Fruit fly (Drosophila melanogaster) whole organism, pupa: ENCODE results near the gene js.

ENCODE experiments used
- CG12605 ChIP-seq: fragments of 200-800 bp; sonication (Bioruptor generic); IDR thresholded peaks from 2 replicates; pipeline ENCODE4 v1.3.6; 2022; ENCODE audit warnings: missing biosample characterization, missing genetic modification characterization
- CG15710 ChIP-seq: fragments of 200-800 bp; sonication (Bioruptor generic); optimal IDR thresholded peaks from 2 replicates; lab custom pipeline; 2018; ENCODE audit warnings: missing biosample characterization, mild to moderate bottlenecking, missing genetic modification characterization, moderate library complexity
- CG34367 ChIP-seq: fragments of 200-800 bp; sonication (Bioruptor generic); optimal IDR thresholded peaks from 2 replicates; lab custom pipeline; 2018; ENCODE audit warnings: missing biosample characterization, mild to moderate bottlenecking, missing genetic modification characterization
- D1 ChIP-seq: fragments of 200-800 bp; sonication (Bioruptor generic); optimal IDR thresholded peaks from 2 replicates; lab custom pipeline; 2018; ENCODE audit warnings: missing biosample characterization, mild to moderate bottlenecking, missing genetic modification characterization, moderate library complexity
- EcR ChIP-seq: fragments of 200-800 bp; sonication (Bioruptor generic); optimal IDR thresholded peaks from 3 replicates; lab custom pipeline; 2019; ENCODE audit warnings: missing biosample characterization, missing genetic modification characterization, mild to moderate bottlenecking, moderate library complexity, missing genetic modification reagents
- Pif1B ChIP-seq: fragments of 200-800 bp; sonication (Bioruptor generic); optimal IDR thresholded peaks from 3 replicates; lab custom pipeline; 2016; ENCODE audit warnings: missing biosample characterization, missing genetic modification characterization

DNA sequence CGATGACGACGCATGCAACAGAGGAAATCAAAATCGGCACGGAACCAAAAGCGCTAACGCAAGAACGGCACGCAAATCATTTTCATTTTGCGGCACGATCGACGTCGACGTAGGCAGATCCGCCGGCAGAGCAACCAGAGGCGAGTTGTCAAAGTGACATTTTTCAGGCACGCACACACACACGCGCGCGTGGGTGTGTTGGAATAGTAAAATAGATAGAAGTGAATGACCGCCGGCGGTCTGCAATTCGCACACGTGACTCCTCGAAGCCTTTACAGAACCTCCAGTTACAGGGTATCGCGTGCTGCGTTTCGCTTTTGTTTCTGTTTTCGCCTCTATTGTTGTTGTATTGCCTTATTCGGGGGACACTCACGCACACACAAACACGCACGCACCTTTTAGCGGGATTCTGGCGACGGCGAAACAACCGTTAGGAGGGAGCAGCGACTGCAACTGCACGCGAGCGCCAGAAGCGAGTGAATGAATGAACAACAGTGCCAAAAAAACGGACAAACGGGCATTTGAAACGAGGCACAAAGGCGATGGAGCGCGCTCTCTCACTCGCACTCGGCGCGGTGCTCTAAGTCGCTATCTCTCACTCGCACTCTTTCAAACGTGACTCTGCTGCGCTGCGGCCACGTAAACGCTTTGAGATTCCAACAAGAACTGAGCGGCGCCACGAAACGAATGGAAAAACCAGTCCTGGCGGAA is 35.1 kb upstream of the js start, which contains the start of gene ss:
- TF ChIP-seq D1 (no peak), CG12605 (GFP tag; lab: Robert Waterston, UW) (no peak), Pif1B (no peak), CG15710 (tag; lab: Kevin White, UChicago) (no peak), CG34367 (tag; lab: Kevin White, UChicago) (no peak), EcR (GFP tag; lab: Kevin White, UChicago) (no peak)
